Worm (Caenorhabditis elegans) whole organism, L2 larva: ENCODE data around the gene pqn-8.

ENCODE experiments used
- R02D3.7 ChIP-seq: fragments of 150-350 bp; optimal IDR thresholded peaks from 2 replicates; lab custom pipeline; 2014; ENCODE audit warnings: missing biosample characterization, missing genetic modification characterization
- alr-1 ChIP-seq: fragments of 150-350 bp; optimal IDR thresholded peaks from 2 replicates; lab custom pipeline; 2014; ENCODE audit warnings: missing biosample characterization, missing genetic modification characterization
- blmp-1 ChIP-seq: sonication (generic microtip); optimal IDR thresholded peaks from 2 replicates; lab custom pipeline; 2017; ENCODE audit warnings: missing genetic modification characterization, mild to moderate bottlenecking, missing compliant biosample characterization, antibody characterized with exemption, moderate library complexity; ENCODE audit not compliant: insufficient read depth
- fos-1 ChIP-seq: fragments of 150-350 bp; optimal IDR thresholded peaks from 2 replicates; lab custom pipeline; 2014; ENCODE audit warnings: missing biosample characterization, missing genetic modification characterization
- lin-39 ChIP-seq: fragments of 150-350 bp; optimal IDR thresholded peaks from 2 replicates; lab custom pipeline; 2014; ENCODE audit warnings: missing biosample characterization, missing genetic modification reagents, missing genetic modification characterization
- zag-1 ChIP-seq: fragments of 150-350 bp; optimal IDR thresholded peaks from 2 replicates; lab custom pipeline; 2014; ENCODE audit warnings: missing biosample characterization, missing genetic modification characterization

DNA sequence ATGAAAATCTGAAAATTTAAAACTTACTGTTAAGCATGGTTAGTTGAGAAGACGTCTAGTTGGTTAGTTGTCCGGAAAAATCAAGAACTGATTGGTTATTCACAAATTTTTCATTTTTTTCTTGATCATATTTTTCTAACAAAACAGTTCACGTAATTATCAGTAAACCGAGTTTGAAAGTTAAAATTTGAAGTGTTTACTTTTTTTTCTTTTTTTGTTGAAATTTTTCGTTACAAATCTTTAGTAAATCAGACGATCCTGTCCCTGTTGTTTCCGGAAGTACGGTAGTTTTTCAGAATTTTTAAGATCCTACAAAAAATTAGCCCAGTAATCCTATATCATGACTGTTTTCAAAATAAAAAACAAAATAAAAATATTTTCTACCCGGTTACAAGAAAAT is 2.6 kb upstream of the pqn-8 start, which contains the start of gene C05B5.2:
- TF ChIP-seq alr-1 (tag; lab: Kevin White, UChicago): no peak
- TF ChIP-seq lin-39 (tag; lab: Kevin White, UChicago): no peak
- TF ChIP-seq fos-1 (tag; lab: Kevin White, UChicago): no peak
- no peak for TF ChIP-seq zag-1
- TF ChIP-seq R02D3.7: no peak
- TF ChIP-seq blmp-1: no peak
